Worm (Caenorhabditis elegans) whole organism, mixed stage, embryonic: ENCODE data around the gene Y46H3A.4.

Source experiments
- M03D4.4 ChIP-seq: sonication (generic microtip); optimal IDR thresholded peaks from 2 replicates; lab custom pipeline; 2017; ENCODE audit warnings: mild to moderate bottlenecking, missing genetic modification characterization, missing compliant biosample characterization
- bed-3 ChIP-seq: fragments of 200-800 bp; sonication (Bioruptor generic); optimal IDR thresholded peaks from 3 replicates; lab custom pipeline; 2018; ENCODE audit warnings: mild to moderate bottlenecking, missing genetic modification characterization, moderate library complexity, missing compliant biosample characterization
- blmp-1 ChIP-seq: fragments of 150-350 bp; optimal IDR thresholded peaks from 2 replicates; lab custom pipeline; 2014; ENCODE audit warnings: missing biosample characterization, missing genetic modification characterization
- ceh-39 ChIP-seq: fragments of 150-350 bp; optimal IDR thresholded peaks from 2 replicates; lab custom pipeline; 2014; ENCODE audit warnings: missing biosample characterization, missing genetic modification characterization
- ceh-83 ChIP-seq: fragments of 200-800 bp; sonication (Bioruptor generic); optimal IDR thresholded peaks from 2 replicates; lab custom pipeline; 2018; ENCODE audit warnings: mild to moderate bottlenecking, missing genetic modification characterization, missing compliant biosample characterization
- ces-1 ChIP-seq: fragments of 150-350 bp; optimal IDR thresholded peaks from 2 replicates; lab custom pipeline; 2014; ENCODE audit warnings: missing biosample characterization, missing genetic modification reagents, missing genetic modification characterization
- drap-1 ChIP-seq: fragments of 200-800 bp; sonication (Bioruptor generic); optimal IDR thresholded peaks from 3 replicates; lab custom pipeline; 2018; ENCODE audit warnings: mild to moderate bottlenecking, missing genetic modification characterization, missing compliant biosample characterization
- elt-1 ChIP-seq: sonication (generic microtip); optimal IDR thresholded peaks from 2 replicates; lab custom pipeline; 2017; ENCODE audit warnings: missing genetic modification characterization, mild to moderate bottlenecking, missing compliant biosample characterization, antibody characterized with exemption, moderate library complexity, borderline replicate concordance; ENCODE audit not compliant: insufficient read depth
- elt-3 ChIP-seq: fragments of 150-350 bp; optimal IDR thresholded peaks from 2 replicates; lab custom pipeline; 2014; ENCODE audit warnings: missing biosample characterization, missing genetic modification characterization
- flh-1 ChIP-seq: fragments of 200-800 bp; sonication (Bioruptor generic); optimal IDR thresholded peaks from 2 replicates; lab custom pipeline; 2018; ENCODE audit warnings: mild to moderate bottlenecking, missing genetic modification characterization, moderate library complexity, missing compliant biosample characterization
- ham-2 ChIP-seq: fragments of 200-800 bp; sonication (Bioruptor generic); optimal IDR thresholded peaks from 2 replicates; lab custom pipeline; 2018; ENCODE audit warnings: mild to moderate bottlenecking, missing genetic modification characterization, missing compliant biosample characterization
- hlh-1 ChIP-seq: fragments of 150-350 bp; optimal IDR thresholded peaks from 2 replicates; lab custom pipeline; 2014; ENCODE audit warnings: missing biosample characterization, missing genetic modification reagents, missing genetic modification characterization
- lin-13 ChIP-seq: fragments of 150-350 bp; optimal IDR thresholded peaks from 2 replicates; lab custom pipeline; 2014; ENCODE audit warnings: missing biosample characterization, missing genetic modification characterization
- lin-32 ChIP-seq: fragments of 200-800 bp; sonication (Bioruptor generic); optimal IDR thresholded peaks from 2 replicates; lab custom pipeline; 2018; ENCODE audit warnings: mild to moderate bottlenecking, missing genetic modification characterization, missing compliant biosample characterization
- lsy-2 ChIP-seq: fragments of 150-350 bp; optimal IDR thresholded peaks from 2 replicates; lab custom pipeline; 2014; ENCODE audit warnings: missing biosample characterization, missing genetic modification characterization
- mab-5 ChIP-seq: fragments of 150-350 bp; optimal IDR thresholded peaks from 2 replicates; lab custom pipeline; 2014; ENCODE audit warnings: missing biosample characterization, missing genetic modification characterization
- mep-1 ChIP-seq: fragments of 150-350 bp; optimal IDR thresholded peaks from 2 replicates; lab custom pipeline; 2017; ENCODE audit warnings: missing biosample characterization, missing genetic modification reagents, missing genetic modification characterization, inconsistent platforms
- mls-2 ChIP-seq: sonication (generic microtip); optimal IDR thresholded peaks from 2 replicates; lab custom pipeline; 2016; ENCODE audit warnings: mild to moderate bottlenecking, missing genetic modification characterization, moderate library complexity, missing compliant biosample characterization
- nhr-12 ChIP-seq: fragments of 150-350 bp; optimal IDR thresholded peaks from 2 replicates; lab custom pipeline; 2014; ENCODE audit warnings: missing biosample characterization, missing genetic modification characterization
- nhr-2 ChIP-seq: fragments of 150-350 bp; optimal IDR thresholded peaks from 2 replicates; lab custom pipeline; 2014; ENCODE audit warnings: missing biosample characterization, missing genetic modification characterization
- nhr-237 ChIP-seq: fragments of 150-350 bp; optimal IDR thresholded peaks from 2 replicates; lab custom pipeline; 2014; ENCODE audit warnings: missing biosample characterization, missing genetic modification characterization
- nhr-28 ChIP-seq: fragments of 150-350 bp; optimal IDR thresholded peaks from 2 replicates; lab custom pipeline; 2014; ENCODE audit warnings: missing biosample characterization, missing genetic modification characterization
- nhr-76 ChIP-seq: sonication (generic microtip); optimal IDR thresholded peaks from 2 replicates; lab custom pipeline; 2017; ENCODE audit warnings: missing biosample characterization, missing genetic modification characterization
- pha-4 ChIP-seq: fragments of 150-350 bp; optimal IDR thresholded peaks from 2 replicates; lab custom pipeline; 2018; ENCODE audit warnings: missing biosample characterization, missing genetic modification reagents, missing genetic modification characterization
- snpc-4 ChIP-seq: fragments of 150-350 bp; optimal IDR thresholded peaks from 2 replicates; lab custom pipeline; 2014; ENCODE audit warnings: missing biosample characterization, missing genetic modification characterization
- sptf-1 ChIP-seq: sonication (generic microtip); optimal IDR thresholded peaks from 2 replicates; lab custom pipeline; 2017; ENCODE audit warnings: mild to moderate bottlenecking, missing genetic modification characterization, moderate library complexity, missing compliant biosample characterization
- tbx-8 ChIP-seq: fragments of 200-800 bp; sonication (Bioruptor generic); optimal IDR thresholded peaks from 2 replicates; lab custom pipeline; 2018; ENCODE audit warnings: mild to moderate bottlenecking, missing genetic modification characterization, moderate library complexity, missing compliant biosample characterization
- unc-120 ChIP-seq: sonication (generic microtip); optimal IDR thresholded peaks from 2 replicates; lab custom pipeline; 2017; ENCODE audit warnings: missing genetic modification characterization, missing compliant biosample characterization; ENCODE audit not compliant: poor library complexity, severe bottlenecking
- unc-39 ChIP-seq: fragments of 150-350 bp; optimal IDR thresholded peaks from 2 replicates; lab custom pipeline; 2014; ENCODE audit warnings: missing biosample characterization, missing genetic modification characterization
- unc-62 ChIP-seq: fragments of 150-350 bp; optimal IDR thresholded peaks from 2 replicates; lab custom pipeline; 2014; ENCODE audit warnings: missing biosample characterization, missing genetic modification reagents, missing genetic modification characterization
- zip-8 ChIP-seq: fragments of 150-350 bp; optimal IDR thresholded peaks from 2 replicates; lab custom pipeline; 2014; ENCODE audit warnings: missing biosample characterization, missing genetic modification characterization

The Y46H3A.4 gene

DNA sequence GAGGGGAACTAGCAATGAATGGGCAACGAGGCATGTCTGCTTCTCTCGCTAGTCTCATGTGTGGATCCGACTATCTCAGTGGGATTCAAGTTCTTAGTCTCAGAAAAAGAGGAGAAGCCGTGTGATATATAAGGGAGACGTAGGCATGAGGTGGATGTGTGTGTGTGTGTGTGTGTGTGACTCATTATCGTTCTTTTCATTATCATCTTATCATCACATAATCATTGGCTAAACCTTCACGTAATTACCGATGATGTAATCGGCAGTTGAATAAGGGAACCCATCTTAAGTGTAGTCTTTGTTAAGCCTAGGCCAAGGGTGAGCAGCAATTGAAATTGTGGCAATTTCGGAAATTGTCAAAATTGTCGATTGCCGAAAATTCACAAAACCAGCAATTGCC, 19.0 kb upstream of the Y46H3A.4 start, which contains the start of gene Y32G9B.1:
Gene Y32G9B.1 (minus strand): TSS at position 101 of the 400 bp plus-strand sequence.
- TF ChIP-seq lsy-2 (no peak), elt-1 (tag; lab: Kevin White, UChicago) (no peak), ceh-83 (GFP tag; lab: Kevin White, UChicago) (no peak), ces-1 (GFP tag; lab: Kevin White, UChicago) (no peak), ceh-39 (tag; lab: Kevin White, UChicago) (no peak), lin-13 (tag; lab: Kevin White, UChicago) (no peak), nhr-237 (tag; lab: Kevin White, UChicago) (no peak), nhr-76 (tag; lab: Kevin White, UChicago) (no peak), nhr-28 (tag; lab: Kevin White, UChicago) (no peak), flh-1 (GFP tag; lab: Kevin White, UChicago) (no peak), unc-62 (no peak), unc-120 (tag; lab: Kevin White, UChicago) (no peak), sptf-1 (tag; lab: Kevin White, UChicago) (no peak), bed-3 (GFP tag; lab: Kevin White, UChicago) (no peak), snpc-4 (tag; lab: Kevin White, UChicago) (no peak), mep-1 (tag; lab: Kevin White, UChicago) (no peak)

ce11 chrV:1824528-1824927, 13.6 kb upstream of the Y46H3A.4 start:
- TF ChIP-seq zip-8 (tag; lab: Kevin White, UChicago) (no peak), nhr-2 (tag; lab: Kevin White, UChicago) (no peak), blmp-1 (no peak), snpc-4 (tag; lab: Kevin White, UChicago) (no peak), unc-39 (no peak), tbx-8 (GFP tag; lab: Kevin White, UChicago) (no peak), unc-62 (no peak), pha-4 (tag; lab: Kevin White, UChicago) (no peak), hlh-1 (no peak)

DNA sequence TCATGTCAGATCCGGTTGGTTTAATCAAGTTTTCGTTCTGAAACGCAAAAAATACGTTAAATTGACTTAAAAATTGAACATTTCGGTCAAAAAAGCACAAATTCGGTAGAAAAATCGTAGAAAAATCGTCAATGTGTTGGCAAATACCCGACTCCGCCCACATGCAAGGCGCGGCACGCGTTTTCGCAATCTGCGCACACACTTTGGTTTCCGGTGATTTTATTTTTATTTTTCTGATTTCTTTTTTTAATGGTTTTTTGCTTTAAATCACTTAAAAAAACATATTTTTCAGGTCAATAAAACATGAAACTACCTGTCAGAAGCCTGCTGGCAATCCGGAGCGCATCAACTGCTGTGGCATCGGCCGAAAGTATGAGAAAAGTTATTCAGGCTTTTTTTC, 10.4 kb upstream of the Y46H3A.4 start, which contains the start of the genes gly-7 and mrpl-39:
Gene gly-7 (minus strand): TSS at position 37 of the 400 bp plus-strand sequence.
Gene mrpl-39 (plus strand): TSS at position 293 of the 400 bp plus-strand sequence.
- TF ChIP-seq sptf-1 (tag; lab: Kevin White, UChicago) (peak; percentile 73), M03D4.4 (peak; percentile 48), blmp-1 (peak; percentile 29), unc-39 (no peak), tbx-8 (GFP tag; lab: Kevin White, UChicago) (no peak), mep-1 (tag; lab: Kevin White, UChicago) (peak; percentile 5), unc-120 (tag; lab: Kevin White, UChicago) (peak; percentile 14), drap-1 (peak; percentile 31), mls-2 (tag; lab: Kevin White, UChicago) (peak; percentile 29), bed-3 (GFP tag; lab: Kevin White, UChicago) (peak; percentile 17), lsy-2 (no peak), hlh-1 (peak; percentile 40), nhr-237 (tag; lab: Kevin White, UChicago) (peak; percentile 5), ham-2 (GFP tag; lab: Kevin White, UChicago) (peak; percentile 14)

DNA sequence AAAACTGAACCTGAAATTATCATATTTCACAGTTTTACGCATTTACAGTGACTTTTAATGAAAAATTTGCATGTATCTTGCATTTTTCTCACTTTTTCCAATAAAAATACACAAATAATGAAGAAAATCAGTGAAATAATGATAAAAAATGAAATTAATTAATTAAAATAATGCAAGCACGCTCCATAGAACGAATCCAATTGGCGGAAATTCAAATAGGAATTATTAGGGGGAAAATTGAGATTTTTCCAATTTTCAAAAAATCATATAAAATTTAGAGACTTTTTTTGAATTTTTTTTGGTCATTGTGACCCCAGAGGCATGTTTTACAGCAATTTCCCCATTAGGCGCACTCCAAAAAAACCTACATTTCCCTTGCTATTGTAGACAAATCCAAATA, 9.8 kb upstream of the Y46H3A.4 start:
- TF ChIP-seq nhr-12 (tag; lab: Kevin White, UChicago) (no peak), nhr-28 (tag; lab: Kevin White, UChicago) (no peak), elt-1 (tag; lab: Kevin White, UChicago) (no peak), ham-2 (GFP tag; lab: Kevin White, UChicago) (no peak), unc-39 (no peak), ceh-83 (GFP tag; lab: Kevin White, UChicago) (no peak), mep-1 (tag; lab: Kevin White, UChicago) (no peak), elt-3 (tag; lab: Kevin White, UChicago) (no peak), ces-1 (GFP tag; lab: Kevin White, UChicago) (no peak), mab-5 (tag; lab: Kevin White, UChicago) (no peak), drap-1 (no peak), ceh-39 (tag; lab: Kevin White, UChicago) (no peak), lin-32 (no peak), pha-4 (tag; lab: Kevin White, UChicago) (no peak), bed-3 (GFP tag; lab: Kevin White, UChicago) (no peak), unc-62 (no peak), mls-2 (tag; lab: Kevin White, UChicago) (no peak)
